Worm (Caenorhabditis elegans): ENCODE data around the gene amph-1.

DNA sequence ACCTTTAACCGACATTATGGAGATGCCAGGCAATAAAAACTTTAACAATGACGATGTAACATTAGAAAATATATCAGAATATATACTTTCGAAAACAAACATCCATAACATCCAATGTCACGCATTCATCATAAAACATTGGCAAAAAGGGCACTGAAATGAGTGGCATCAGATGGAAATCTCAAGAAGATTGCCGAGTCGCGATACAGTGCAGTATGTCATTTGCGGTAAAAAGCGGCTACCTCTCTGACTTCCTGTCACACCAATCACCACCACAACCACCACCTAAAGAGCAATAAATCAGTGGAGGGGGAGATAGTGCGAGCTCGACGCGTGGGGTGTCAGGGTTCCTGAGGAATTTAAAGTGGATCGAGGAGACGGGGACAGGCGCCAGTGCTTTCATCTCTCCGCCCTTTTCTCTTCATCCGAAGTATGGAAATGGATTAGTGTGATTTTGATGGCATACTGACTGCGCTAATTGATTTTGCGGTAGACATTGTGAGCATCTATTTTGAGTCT lies 34.5 kb downstream of the amph-1 start:
- TF ChIP-seq unc-62 (GFP tag; optimal IDR thresholded peaks at IDR 0.05) (no peak), isw-1 (GFP tag; IDR thresholded peaks at IDR 0.05) (no peak), pax-3 (tag; optimal IDR thresholded peaks at IDR 0.05) (no peak), lsy-2 (tag; optimal IDR thresholded peaks at IDR 0.05) (no peak), efl-1 (optimal IDR thresholded peaks at IDR 0.05) (no peak), efl-1 (GFP tag; optimal IDR thresholded peaks at IDR 0.05 in 1 of 2) (peak in 1 of 2 experiments; percentile 49), snpc-4 (tag; optimal IDR thresholded peaks at IDR 0.05) (no peak), irx-1 (tag; optimal IDR thresholded peaks at IDR 0.05) (no peak), nhr-237 (tag; optimal IDR thresholded peaks at IDR 0.05) (no peak), ama-1 (optimal IDR thresholded peaks at IDR 0.05) (no peak), ztf-4 (tag; optimal IDR thresholded peaks at IDR 0.05) (no peak), snu-23 (GFP tag; optimal IDR thresholded peaks at IDR 0.05) (no peak)
